Fruit fly (Drosophila melanogaster): ENCODE measurements around the gene sens.

- TF ChIP-seq insv (optimal IDR thresholded peaks at IDR 0.05) (no peak), h (optimal IDR thresholded peaks at IDR 0.05) (no peak), psq (optimal IDR thresholded peaks at IDR 0.05) (no peak)
Observed at dm6 chr3L:13424068-13424467, 23.1 kb upstream of the sens start, which contains the start of gene CG33263.

Data from Kc167 (cell line).